Fruit fly (Drosophila melanogaster) whole organism, adult: ENCODE results near the gene Mtr3.

Source experiments
- CG11617 ChIP-seq: fragments of 200-800 bp; sonication (Bioruptor generic); optimal IDR thresholded peaks from 2 replicates; lab custom pipeline; 2017; ENCODE audit warnings: mild to moderate bottlenecking, missing biosample characterization, missing genetic modification reagents, missing genetic modification characterization
- CG12768 ChIP-seq: fragments of 200-800 bp; sonication (Bioruptor generic); optimal IDR thresholded peaks from 2 replicates; lab custom pipeline; 2017; ENCODE audit warnings: missing biosample characterization, missing genetic modification characterization, mild to moderate bottlenecking, moderate library complexity, missing genetic modification reagents
- CG14711 ChIP-seq: fragments of 200-800 bp; sonication (Bioruptor generic); optimal IDR thresholded peaks from 2 replicates; lab custom pipeline; 2018; ENCODE audit warnings: missing biosample characterization, mild to moderate bottlenecking, missing genetic modification characterization, moderate library complexity
- CG1620 ChIP-seq: fragments of 200-800 bp; sonication (Bioruptor generic); optimal IDR thresholded peaks from 2 replicates; lab custom pipeline; 2016; ENCODE audit warnings: missing biosample characterization, missing genetic modification characterization
- CG33017 ChIP-seq: fragments of 200-800 bp; sonication (Bioruptor generic); optimal IDR thresholded peaks from 2 replicates; lab custom pipeline; 2018; ENCODE audit warnings: missing biosample characterization, mild to moderate bottlenecking, missing genetic modification characterization, moderate library complexity
- CG5204 ChIP-seq: fragments of 200-800 bp; sonication (Bioruptor generic); optimal IDR thresholded peaks from 2 replicates; lab custom pipeline; 2016; ENCODE audit warnings: missing biosample characterization, missing genetic modification characterization
- CG7045 ChIP-seq: fragments of 200-800 bp; sonication (Bioruptor generic); optimal IDR thresholded peaks from 2 replicates; lab custom pipeline; 2017; ENCODE audit warnings: missing biosample characterization, mild to moderate bottlenecking, missing genetic modification characterization
- CG7101 ChIP-seq: fragments of 200-800 bp; sonication (Bioruptor generic); optimal IDR thresholded peaks from 2 replicates; lab custom pipeline; 2018; ENCODE audit warnings: missing biosample characterization, mild to moderate bottlenecking, missing genetic modification characterization, moderate library complexity
- Clk ChIP-seq: fragments of 200-800 bp; sonication (Bioruptor generic); optimal IDR thresholded peaks from 2 replicates; lab custom pipeline; 2017; ENCODE audit warnings: missing biosample characterization, missing genetic modification characterization
- Crg-1 ChIP-seq: fragments of 200-800 bp; sonication (Bioruptor generic); optimal IDR thresholded peaks from 2 replicates; lab custom pipeline; 2016; ENCODE audit warnings: missing biosample characterization, missing genetic modification characterization
- Hr96 ChIP-seq: fragments of 200-800 bp; sonication (Bioruptor generic); optimal IDR thresholded peaks from 2 replicates; lab custom pipeline; 2016; ENCODE audit warnings: missing biosample characterization, missing genetic modification characterization
- Mnt ChIP-seq: fragments of 200-800 bp; sonication (Bioruptor generic); optimal IDR thresholded peaks from 2 replicates; lab custom pipeline; 2016; ENCODE audit warnings: missing biosample characterization, mild to moderate bottlenecking, missing genetic modification characterization
- bab1 ChIP-seq: fragments of 200-800 bp; sonication (Bioruptor generic); optimal IDR thresholded peaks from 3 replicates; lab custom pipeline; 2019; ENCODE audit warnings: missing biosample characterization, mild to moderate bottlenecking, missing genetic modification characterization, moderate library complexity
- cic ChIP-seq: fragments of 200-800 bp; sonication (Bioruptor generic); optimal IDR thresholded peaks from 2 replicates; lab custom pipeline; 2017; ENCODE audit warnings: missing biosample characterization, mild to moderate bottlenecking, missing genetic modification characterization, moderate library complexity
- cnc ChIP-seq, 2 experiments: fragments of >200 bp; optimal IDR thresholded peaks; 2 replicates each; lab custom pipeline; 2017
- kay ChIP-seq: fragments of 200-800 bp; sonication (Bioruptor generic); peaks from one replicate; lab custom pipeline; 2016; ENCODE audit warnings: missing biosample characterization, missing genetic modification characterization, borderline replicate concordance
- ovo ChIP-seq: fragments of 200-800 bp; sonication (Bioruptor generic); optimal IDR thresholded peaks from 2 replicates; lab custom pipeline; 2016; ENCODE audit warnings: missing biosample characterization, missing genetic modification characterization
- pad ChIP-seq: fragments of 200-800 bp; sonication (Bioruptor generic); optimal IDR thresholded peaks from 3 replicates; lab custom pipeline; 2017; ENCODE audit warnings: missing biosample characterization, missing genetic modification characterization, mild to moderate bottlenecking, moderate library complexity, missing genetic modification reagents
- tj ChIP-seq: fragments of 200-800 bp; sonication (Bioruptor generic); optimal IDR thresholded peaks from 3 replicates; lab custom pipeline; 2017; ENCODE audit warnings: missing biosample characterization, mild to moderate bottlenecking, missing genetic modification characterization, moderate library complexity
- toe ChIP-seq: fragments of 200-800 bp; sonication (Bioruptor generic); optimal IDR thresholded peaks from 2 replicates; lab custom pipeline; 2016; ENCODE audit warnings: missing biosample characterization, missing genetic modification characterization

Gene Mtr3

dm6 chr3L:19869698-19870097 is 43.8 kb downstream of the Mtr3 start:
- TF ChIP-seq CG7045 (no peak), toe (no peak), Crg-1 (GFP tag; lab: Kevin White, UChicago) (no peak), bab1 (GFP tag; lab: Kevin White, UChicago) (peak; percentile 60), CG33017 (no peak), CG14711 (tag; lab: Kevin White, UChicago) (peak; percentile 15), Hr96 (no peak), CG5204 (GFP tag; lab: Kevin White, UChicago) (no peak), CG7101 (tag; lab: Kevin White, UChicago) (peak; percentile 23), CG1620 (GFP tag; lab: Kevin White, UChicago) (no peak), Mnt (GFP tag; lab: Kevin White, UChicago) (peak; percentile 16), ovo (GFP tag; lab: Kevin White, UChicago) (no peak), CG11617 (no peak), pad (GFP tag; lab: Kevin White, UChicago) (no peak), cic (GFP tag; lab: Kevin White, UChicago) (no peak), tj (no peak), cnc (optimal IDR thresholded peaks at IDR 0.05; lab: Kevin White, UChicago) (no peak), CG12768 (GFP tag; lab: Kevin White, UChicago) (no peak), kay (GFP tag; lab: Kevin White, UChicago) (peak; percentile 38), Clk (GFP tag; lab: Kevin White, UChicago) (no peak)

dm6 chr3L:19867238-19867637 is 46.3 kb downstream of the Mtr3 start:
- no peak for TF ChIP-seq CG7045
- TF ChIP-seq CG5204 (GFP tag; lab: Kevin White, UChicago), result no peak
- no peak for TF ChIP-seq CG14711 (tag; lab: Kevin White, UChicago)
- TF ChIP-seq kay (GFP tag; lab: Kevin White, UChicago), result peak; percentile 33
- TF ChIP-seq Crg-1 (GFP tag; lab: Kevin White, UChicago), result no peak
- TF ChIP-seq tj, result no peak
- TF ChIP-seq cnc (optimal IDR thresholded peaks at IDR 0.05; lab: Kevin White, UChicago), result no peak
- TF ChIP-seq CG12768 (GFP tag; lab: Kevin White, UChicago), result no peak
